Worm (Caenorhabditis elegans): ENCODE data around the gene B0228.8.

- TF ChIP-seq flt-1 (GFP tag; IDR thresholded peaks at IDR 0.05) (no peak), ztf-23 (GFP tag; IDR thresholded peaks at IDR 0.05) (no peak), ztf-29 (GFP tag; IDR thresholded peaks at IDR 0.05) (no peak), cog-1 (tag; optimal IDR thresholded peaks at IDR 0.05) (no peak)
Measured at ce11 chrII:7790324-7790898, 29.1 kb upstream of the B0228.8 start, which contains the start of gene srlf-1.
